Fruit fly (Drosophila melanogaster) whole organism, embryonic: ENCODE results near the gene CG31100.
A peak's percentile ranks its signal among the peaks of the same experiment; 100 is the strongest.

Experiments used
- Aef1 ChIP-seq: fragments of 200-800 bp; sonication (Bioruptor generic); IDR thresholded peaks from 3 replicates; pipeline ENCODE4 v1.3.6; 2022; ENCODE audit warnings: missing biosample characterization, missing genetic modification characterization
- Atf3 ChIP-seq: fragments of 200-800 bp; sonication (Bioruptor generic); optimal IDR thresholded peaks from 3 replicates; lab custom pipeline; 2016; ENCODE audit warnings: missing biosample characterization, missing genetic modification characterization
- CG10209 ChIP-seq: fragments of 200-800 bp; sonication (Bioruptor generic); optimal IDR thresholded peaks from 3 replicates; lab custom pipeline; 2017; ENCODE audit warnings: missing biosample characterization, mild to moderate bottlenecking, missing genetic modification characterization, missing genetic modification reagents
- CG12236 ChIP-seq: fragments of 200-800 bp; sonication (Bioruptor generic); optimal IDR thresholded peaks from 2 replicates; lab custom pipeline; 2016; ENCODE audit warnings: missing biosample characterization, missing genetic modification characterization
- CG13287 ChIP-seq: fragments of 200-800 bp; sonication (Bioruptor generic); IDR thresholded peaks from 2 replicates; pipeline ENCODE4 v1.3.6; 2022; ENCODE audit warnings: missing biosample characterization, missing genetic modification characterization; ENCODE audit not compliant: partially characterized antibody
- CG13296 ChIP-seq: fragments of 200-800 bp; sonication (Bioruptor generic); optimal IDR thresholded peaks from 3 replicates; lab custom pipeline; 2018; ENCODE audit warnings: missing biosample characterization, mild to moderate bottlenecking, missing genetic modification characterization
- CG15073 ChIP-seq: fragments of 200-800 bp; sonication (Bioruptor generic); optimal IDR thresholded peaks from 2 replicates; lab custom pipeline; 2016; ENCODE audit warnings: missing biosample characterization, missing genetic modification characterization
- CG15269 ChIP-seq: fragments of 200-800 bp; sonication (Bioruptor generic); optimal IDR thresholded peaks from 2 replicates; lab custom pipeline; 2018; ENCODE audit warnings: missing biosample characterization, mild to moderate bottlenecking, missing genetic modification characterization, moderate library complexity
- CG17186 ChIP-seq: fragments of 200-800 bp; sonication (Bioruptor generic); optimal IDR thresholded peaks from 3 replicates; lab custom pipeline; 2017; ENCODE audit warnings: missing biosample characterization, missing genetic modification reagents, missing genetic modification characterization
- CG17568 ChIP-seq: fragments of 200-800 bp; sonication (Bioruptor generic); optimal IDR thresholded peaks from 2 replicates; lab custom pipeline; 2018; ENCODE audit warnings: missing biosample characterization, mild to moderate bottlenecking, missing genetic modification characterization, moderate library complexity
- CG17829 ChIP-seq: fragments of 200-800 bp; optimal IDR thresholded peaks from 2 replicates; lab custom pipeline; 2019; ENCODE audit warnings: missing biosample characterization, mild to moderate bottlenecking, missing genetic modification characterization, moderate library complexity
- CG31224 ChIP-seq: fragments of 200-800 bp; sonication (Bioruptor generic); IDR thresholded peaks from 2 replicates; pipeline ENCODE4 v1.3.6; 2022; ENCODE audit warnings: missing biosample characterization, missing genetic modification characterization
- CG32772 ChIP-seq: fragments of 200-800 bp; sonication (Bioruptor generic); IDR thresholded peaks from 2 replicates; pipeline ENCODE4 v1.3.6; 2022; ENCODE audit warnings: missing biosample characterization, missing genetic modification characterization
- CG33213 ChIP-seq: fragments of 200-800 bp; sonication (Bioruptor generic); optimal IDR thresholded peaks from 3 replicates; lab custom pipeline; 2016; ENCODE audit warnings: missing biosample characterization, missing genetic modification characterization
- CG34224 ChIP-seq: fragments of 200-800 bp; sonication (Bioruptor generic); IDR thresholded peaks from 3 replicates; pipeline ENCODE4 v1.3.6; 2022; ENCODE audit warnings: missing biosample characterization, missing genetic modification characterization; ENCODE audit not compliant: partially characterized antibody
- CG42726 ChIP-seq: fragments of 200-800 bp; sonication (Bioruptor generic); IDR thresholded peaks from 2 replicates; pipeline ENCODE4 v1.3.6; 2022; ENCODE audit warnings: missing biosample characterization, missing genetic modification characterization; ENCODE audit not compliant: partially characterized antibody
- CG5180 ChIP-seq: fragments of 200-800 bp; sonication (Bioruptor generic); optimal IDR thresholded peaks from 3 replicates; lab custom pipeline; 2017; ENCODE audit warnings: missing biosample characterization, missing genetic modification characterization, mild to moderate bottlenecking, moderate library complexity, missing genetic modification reagents
- CG5245 ChIP-seq: fragments of 200-800 bp; sonication (Bioruptor generic); optimal IDR thresholded peaks from 3 replicates; lab custom pipeline; 2016; ENCODE audit warnings: missing biosample characterization, missing genetic modification characterization
- CG6791 ChIP-seq: fragments of 200-800 bp; sonication (Bioruptor generic); IDR thresholded peaks from 3 replicates; pipeline ENCODE4 v1.3.6; 2022; ENCODE audit warnings: missing biosample characterization, missing genetic modification characterization; ENCODE audit not compliant: partially characterized antibody
- Dek ChIP-seq: fragments of 200-800 bp; sonication (Bioruptor generic); optimal IDR thresholded peaks from 3 replicates; lab custom pipeline; 2019; ENCODE audit warnings: missing biosample characterization, mild to moderate bottlenecking, missing genetic modification characterization, moderate library complexity
- Dip3 ChIP-seq: fragments of 200-800 bp; sonication (Bioruptor generic); optimal IDR thresholded peaks from 3 replicates; lab custom pipeline; 2016; ENCODE audit warnings: missing biosample characterization, missing genetic modification characterization
- HHEX ChIP-seq: fragments of 200-800 bp; sonication (Bioruptor generic); optimal IDR thresholded peaks from 3 replicates; lab custom pipeline; 2017; ENCODE audit warnings: missing biosample characterization, mild to moderate bottlenecking, missing genetic modification characterization, missing genetic modification reagents
- HLH54F ChIP-seq: fragments of 200-800 bp; sonication (Bioruptor generic); optimal IDR thresholded peaks from 3 replicates; lab custom pipeline; 2016; ENCODE audit warnings: missing biosample characterization, missing genetic modification characterization
- Hr51 ChIP-seq, 2 experiments: fragments of 200-800 bp; sonication (Bioruptor generic); optimal IDR thresholded peaks; 2 replicates in 1 of 2; 3 replicates in 1 of 2; lab custom pipeline; 2016 to 2018; ENCODE audit warnings: missing biosample characterization in 2 of 2, missing genetic modification characterization in 2 of 2, mild to moderate bottlenecking in 1 of 2, moderate library complexity in 1 of 2
- Lhr ChIP-seq: fragments of 200-800 bp; sonication (Bioruptor generic); optimal IDR thresholded peaks from 3 replicates; lab custom pipeline; 2017; ENCODE audit warnings: mild to moderate bottlenecking, missing biosample characterization, missing genetic modification reagents, missing genetic modification characterization
- MBD-R2 ChIP-seq: fragments of 200-800 bp; sonication (Bioruptor generic); IDR thresholded peaks from 2 replicates; pipeline ENCODE4 v1.3.6; 2022; ENCODE audit warnings: missing biosample characterization, missing genetic modification characterization
- Med ChIP-seq: fragments of 200-800 bp; sonication (Bioruptor generic); peaks from one replicate; lab custom pipeline; 2016; ENCODE audit warnings: missing biosample characterization, missing genetic modification characterization, mild to moderate bottlenecking, inconsistent platforms, moderate library complexity
- Pdp1 ChIP-seq, 2 experiments: fragments of 200-800 bp; sonication (Bioruptor generic); optimal IDR thresholded peaks; 3 replicates each; lab custom pipeline; 2016; ENCODE audit warnings: missing biosample characterization in 2 of 2, missing genetic modification characterization in 2 of 2, mild to moderate bottlenecking in 1 of 2, moderate library complexity in 1 of 2
- Rx ChIP-seq: fragments of 200-800 bp; sonication (Bioruptor generic); IDR thresholded peaks from 2 replicates; pipeline ENCODE4 v1.3.6; 2022; ENCODE audit warnings: missing biosample characterization, missing genetic modification characterization
- Scr ChIP-seq: fragments of 200-800 bp; sonication (Bioruptor generic); IDR thresholded peaks from 2 replicates; pipeline ENCODE4 v1.3.6; 2022; ENCODE audit warnings: missing biosample characterization, missing genetic modification characterization; ENCODE audit not compliant: partially characterized antibody
- Sry-δ ChIP-seq: fragments of 200-800 bp; sonication (Bioruptor generic); optimal IDR thresholded peaks from 2 replicates; lab custom pipeline; 2016; ENCODE audit warnings: missing biosample characterization, missing genetic modification characterization
- Taf1 ChIP-seq: fragments of 200-800 bp; sonication (Bioruptor generic); IDR thresholded peaks from 2 replicates; pipeline ENCODE4 v1.3.6; 2022; ENCODE audit warnings: missing biosample characterization, missing genetic modification characterization
- Vsx1 ChIP-seq: fragments of 200-800 bp; sonication (Bioruptor generic); optimal IDR thresholded peaks from 2 replicates; lab custom pipeline; 2017; ENCODE audit warnings: missing biosample characterization, mild to moderate bottlenecking, missing genetic modification characterization, missing genetic modification reagents
- Xrp1 ChIP-seq: fragments of 200-800 bp; sonication (Bioruptor generic); IDR thresholded peaks from 2 replicates; pipeline ENCODE4 v1.3.6; 2022; ENCODE audit warnings: missing biosample characterization, missing genetic modification characterization
- caup ChIP-seq: fragments of 200-800 bp; sonication (Bioruptor generic); optimal IDR thresholded peaks from 3 replicates; lab custom pipeline; 2017; ENCODE audit warnings: missing biosample characterization, mild to moderate bottlenecking, missing genetic modification characterization, moderate library complexity; ENCODE audit not compliant: severe bottlenecking
- chif ChIP-seq, 2 experiments: fragments of 200-800 bp; sonication (Bioruptor generic); optimal IDR thresholded peaks; 3 replicates each; lab custom pipeline; 2016; ENCODE audit warnings: missing biosample characterization in 2 of 2, missing genetic modification characterization in 2 of 2
- disco-r ChIP-seq: fragments of 200-800 bp; sonication (Bioruptor generic); optimal IDR thresholded peaks from 2 replicates; lab custom pipeline; 2016; ENCODE audit warnings: missing biosample characterization, missing genetic modification characterization
- ewg ChIP-seq: fragments of 200-800 bp; sonication (Bioruptor generic); optimal IDR thresholded peaks from 3 replicates; lab custom pipeline; 2017; ENCODE audit warnings: mild to moderate bottlenecking, missing biosample characterization, missing genetic modification reagents, missing genetic modification characterization
- knrl ChIP-seq: fragments of 200-800 bp; sonication (Bioruptor generic); IDR thresholded peaks from 3 replicates; pipeline ENCODE4 v1.3.6; 2022; ENCODE audit warnings: missing biosample characterization, missing genetic modification characterization; ENCODE audit not compliant: partially characterized antibody
- nau ChIP-seq: fragments of 200-800 bp; sonication (Bioruptor generic); optimal IDR thresholded peaks from 3 replicates; lab custom pipeline; 2017; ENCODE audit warnings: missing biosample characterization, mild to moderate bottlenecking, missing genetic modification characterization, missing genetic modification reagents
- nerfin-1 ChIP-seq: fragments of 200-800 bp; sonication (Bioruptor generic); optimal IDR thresholded peaks from 3 replicates; lab custom pipeline; 2019; ENCODE audit warnings: missing biosample characterization, mild to moderate bottlenecking, missing genetic modification characterization, moderate library complexity
- pfk ChIP-seq: fragments of 200-800 bp; sonication (Bioruptor generic); optimal IDR thresholded peaks from 2 replicates; lab custom pipeline; 2018; ENCODE audit warnings: missing biosample characterization, mild to moderate bottlenecking, missing genetic modification characterization, moderate library complexity
- pzg ChIP-seq: fragments of 200-800 bp; sonication (Bioruptor generic); optimal IDR thresholded peaks from 3 replicates; lab custom pipeline; 2018; ENCODE audit warnings: missing biosample characterization, mild to moderate bottlenecking, missing genetic modification characterization, moderate library complexity
- sens ChIP-seq: fragments of 200-800 bp; sonication (Bioruptor generic); peaks from one replicate; lab custom pipeline; 2016; ENCODE audit warnings: missing biosample characterization, missing genetic modification characterization
- slbo ChIP-seq: fragments of 200-800 bp; sonication (Bioruptor generic); IDR thresholded peaks from 2 replicates; pipeline ENCODE4 v1.3.6; 2022; ENCODE audit warnings: missing biosample characterization, missing genetic modification characterization
- slp2 ChIP-seq: fragments of 200-800 bp; sonication (Bioruptor generic); optimal IDR thresholded peaks from 2 replicates; lab custom pipeline; 2016; ENCODE audit warnings: missing biosample characterization, missing genetic modification characterization
- unc-4 ChIP-seq: fragments of 200-800 bp; sonication (Bioruptor generic); IDR thresholded peaks from 2 replicates; pipeline ENCODE4 v1.3.6; 2022; ENCODE audit warnings: missing biosample characterization, missing genetic modification characterization; ENCODE audit not compliant: partially characterized antibody
- vnd ChIP-seq: fragments of 200-800 bp; sonication (Bioruptor generic); IDR thresholded peaks from 3 replicates; pipeline ENCODE4 v1.3.6; 2022; ENCODE audit warnings: missing biosample characterization, missing genetic modification characterization; ENCODE audit not compliant: partially characterized antibody

The CG31100 gene

dm6 chr3R:9003600-9004223 is at the start of gene CG31100, which contains the start of gene CG11980 (continued):
- TF ChIP-seq CG12236 (GFP tag; lab: Kevin White, UChicago), result no peak
- TF ChIP-seq chif (GFP tag; optimal IDR thresholded peaks at IDR 0.05; lab: Kevin White, UChicago), result no peak
- no peak for TF ChIP-seq CG31224 (GFP tag; lab: Robert Waterston, UW)
- no peak for TF ChIP-seq CG13296 (GFP tag; lab: Kevin White, UChicago)
- TF ChIP-seq Scr (GFP tag; lab: Robert Waterston, UW), result peak; percentile 74
- no peak for TF ChIP-seq CG15269
- no peak for TF ChIP-seq CG15073 (GFP tag; lab: Kevin White, UChicago)
- TF ChIP-seq CG17829 (tag; lab: Kevin White, UChicago), result peak; percentile 35
- no peak for TF ChIP-seq CG5245 (GFP tag; lab: Kevin White, UChicago)
- TF ChIP-seq CG34224 (GFP tag; lab: Robert Waterston, UW), result peak; percentile 73
- no peak for TF ChIP-seq Atf3 (GFP tag; lab: Kevin White, UChicago)
- TF ChIP-seq pfk, result no peak
- no peak for TF ChIP-seq Vsx1
- no peak for TF ChIP-seq slp2 (GFP tag; lab: Kevin White, UChicago)
- TF ChIP-seq HHEX (GFP tag; lab: Kevin White, UChicago), result no peak
- no peak for TF ChIP-seq CG5180
- no peak for TF ChIP-seq Dip3
- no peak for TF ChIP-seq ewg (GFP tag; lab: Kevin White, UChicago)
- TF ChIP-seq HLH54F, result no peak
- TF ChIP-seq Taf1, result no peak
- no peak for TF ChIP-seq nau (GFP tag; lab: Kevin White, UChicago)
- TF ChIP-seq Xrp1 (GFP tag; lab: Robert Waterston, UW), result no peak
- peak; percentile 83 for TF ChIP-seq unc-4 (GFP tag; lab: Robert Waterston, UW)
- TF ChIP-seq CG13287 (GFP tag; lab: Robert Waterston, UW), result peak; percentile 89
- TF ChIP-seq CG17186 (GFP tag; lab: Kevin White, UChicago), result no peak
- peak; percentile 70 for TF ChIP-seq Lhr (GFP tag; lab: Kevin White, UChicago)
- no peak for TF ChIP-seq caup (GFP tag; lab: Kevin White, UChicago)
- no peak for TF ChIP-seq nerfin-1 (tag; lab: Kevin White, UChicago)
- peak; percentile 42; the same call in 1 of the 3 replicates for TF ChIP-seq vnd (GFP tag; lab: Robert Waterston, UW)
- TF ChIP-seq CG33213 (GFP tag; lab: Kevin White, UChicago), result peak; percentile 33
- no peak for TF ChIP-seq disco-r
- TF ChIP-seq slbo (GFP tag; lab: Robert Waterston, UW), result no peak
- TF ChIP-seq Aef1 (GFP tag; lab: Robert Waterston, UW), result no peak
- TF ChIP-seq MBD-R2 (GFP tag; lab: Robert Waterston, UW), result peak; percentile 46
- no peak for TF ChIP-seq Dek (tag; lab: Kevin White, UChicago)
- no peak for TF ChIP-seq CG10209 (GFP tag; lab: Kevin White, UChicago)
- peak; percentile 61 for TF ChIP-seq CG42726 (GFP tag; lab: Robert Waterston, UW)
- peak; percentile 73 for TF ChIP-seq knrl (GFP tag; lab: Robert Waterston, UW)
- peak; percentile 72; the same call in 2 of the 3 replicates for TF ChIP-seq CG6791 (GFP tag; lab: Robert Waterston, UW)
- no peak for TF ChIP-seq CG32772 (GFP tag; lab: Robert Waterston, UW)
- TF ChIP-seq Med (GFP tag; lab: Kevin White, UChicago), result peak; percentile 60
- peak; percentile 87 for TF ChIP-seq pzg (GFP tag; lab: Kevin White, UChicago)
- no peak for TF ChIP-seq CG17568 (GFP tag; lab: Kevin White, UChicago)
- no peak for TF ChIP-seq Pdp1 (GFP tag; optimal IDR thresholded peaks at IDR 0.05; lab: Kevin White, UChicago)
- no peak for TF ChIP-seq Rx (GFP tag; lab: Robert Waterston, UW)
- TF ChIP-seq sens (GFP tag; lab: Kevin White, UChicago), result peak; percentile 72
- peak; percentile 92 for TF ChIP-seq Sry-δ (GFP tag; lab: Kevin White, UChicago)
- no peak for TF ChIP-seq Hr51 (GFP tag; optimal IDR thresholded peaks at IDR 0.05; lab: Kevin White, UChicago)
